Worm (Caenorhabditis elegans): ENCODE measurements around the gene Y39A1A.22.
A peak's percentile ranks its signal among the peaks of the same experiment; 100 is the strongest.

The Y39A1A.22 gene

ce11 chrIII:10739902-10740301 lies 33.1 kb upstream of the Y39A1A.22 start (continued):
- TF ChIP-seq zfp-2 (tag; optimal IDR thresholded peaks at IDR 0.05) (no peak), R02D3.7 (tag; optimal IDR thresholded peaks at IDR 0.05) (no peak), mxl-3 (GFP tag; optimal IDR thresholded peaks at IDR 0.05) (peak; percentile 12), zip-2 (tag; optimal IDR thresholded peaks at IDR 0.05) (no peak), set-16 (GFP tag; IDR thresholded peaks at IDR 0.05) (no peak), dve-1 (tag; optimal IDR thresholded peaks at IDR 0.05; ENCODE audit: insufficient read depth) (peak; percentile 60), aha-1 (tag) (peak; percentile 97), nhr-25 (tag; optimal IDR thresholded peaks at IDR 0.05; ENCODE audit: borderline replicate concordance, insufficient read depth) (no peak), nhr-76 (tag; optimal IDR thresholded peaks at IDR 0.05) (no peak), Y5F2A.4 (GFP tag; optimal IDR thresholded peaks at IDR 0.05) (no peak), nhr-6 (tag; optimal IDR thresholded peaks at IDR 0.05) (peak; percentile 39), fos-1 (tag; optimal IDR thresholded peaks at IDR 0.05) (no peak), zfp-3 (GFP tag; conservative IDR thresholded peaks at IDR 0.05) (0 out of 2 replicates have a peak, but pooled peaks have one; percentile 49), ceh-62 (tag; optimal IDR thresholded peaks at IDR 0.05) (no peak)

- TF ChIP-seq aly-2 (tag; optimal IDR thresholded peaks at IDR 0.05) (no peak), mxl-2 (GFP tag; conservative IDR thresholded peaks at IDR 0.05) (no peak), unc-39 (tag; optimal IDR thresholded peaks at IDR 0.05) (no peak), aha-1 (tag) (no peak), ama-1 (optimal IDR thresholded peaks at IDR 0.05) (no peak), unc-62 (GFP tag; optimal IDR thresholded peaks at IDR 0.05 in 1 of 2) (peak in 1 of 2 experiments; percentile 56), unc-62 (tag; optimal IDR thresholded peaks at IDR 0.05) (no peak), ZK546.5 (tag; optimal IDR thresholded peaks at IDR 0.05) (no peak), egl-43 (GFP tag; IDR thresholded peaks at IDR 0.05) (no peak)
These were observed 32.6 kb upstream of the Y39A1A.22 start, which contains the start of gene smap-1 for ce11 chrIII:10739455-10739854. smap-1 (minus strand) TSS chrIII:10739792.

ce11 chrIII:10738081-10738480 lies 31.3 kb upstream of the Y39A1A.22 start:
- TF ChIP-seq aha-1 (tag), result peak; percentile 88
- no peak for TF ChIP-seq jun-1 (tag; optimal IDR thresholded peaks at IDR 0.05)

- TF ChIP-seq zfp-3 (GFP tag; conservative IDR thresholded peaks at IDR 0.05) (no peak), nhr-28 (tag; optimal IDR thresholded peaks at IDR 0.05) (no peak), unc-62 (GFP tag; optimal IDR thresholded peaks at IDR 0.05 in 1 of 2) (peak in 1 of 2 experiments; percentile 38), unc-62 (tag; optimal IDR thresholded peaks at IDR 0.05) (no peak), hlh-11 (tag; optimal IDR thresholded peaks at IDR 0.05) (peak; percentile 19), lin-38 (GFP tag; IDR thresholded peaks at IDR 0.05) (peak; percentile 33; the same call in 1 of the 2 replicates), mes-2 (tag; optimal IDR thresholded peaks at IDR 0.05; ENCODE audit: poor library complexity, severe bottlenecking) (peak; percentile 36), D1046.2 (GFP tag; IDR thresholded peaks at IDR 0.05) (0 out of 2 replicates have a peak, but pooled peaks have one; percentile 10), lin-39 (tag; optimal IDR thresholded peaks at IDR 0.05) (no peak), jun-1 (tag; optimal IDR thresholded peaks at IDR 0.05) (no peak), lsy-2 (tag; optimal IDR thresholded peaks at IDR 0.05) (peak in 1 of 2 experiments; percentile 8), dve-1 (tag; optimal IDR thresholded peaks at IDR 0.05; ENCODE audit: insufficient read depth) (peak; percentile 27), spr-1 (tag; optimal IDR thresholded peaks at IDR 0.05) (no peak)
These were observed 29.6 kb upstream of the Y39A1A.22 start for ce11 chrIII:10736322-10736985.

ce11 chrIII:10734511-10735233 lies 27.8 kb upstream of the Y39A1A.22 start:
- TF ChIP-seq nhr-28 (tag; optimal IDR thresholded peaks at IDR 0.05), result peak; percentile 46
- no peak for TF ChIP-seq mxl-3 (GFP tag; optimal IDR thresholded peaks at IDR 0.05)
- TF ChIP-seq ceh-28 (tag; optimal IDR thresholded peaks at IDR 0.05), result no peak
- TF ChIP-seq saeg-2 (GFP tag; IDR thresholded peaks at IDR 0.05), result no peak
- TF ChIP-seq vab-7 (GFP tag; IDR thresholded peaks at IDR 0.05), result no peak

All from whole organism, L4 larva.